Fruit fly (Drosophila melanogaster) whole organism, embryonic: Measurements from ENCODE around the gene Cyp313a1.

Source experiments
- CG10543 ChIP-seq: fragments of 200-800 bp; sonication (Bioruptor generic); optimal IDR thresholded peaks from 3 replicates; lab custom pipeline; 2017; ENCODE audit warnings: missing biosample characterization, mild to moderate bottlenecking, missing genetic modification characterization, moderate library complexity
- CG10654 ChIP-seq: fragments of 200-800 bp; sonication (Bioruptor generic); optimal IDR thresholded peaks from 2 replicates; lab custom pipeline; 2016; ENCODE audit warnings: missing biosample characterization, missing genetic modification characterization
- CG11398 ChIP-seq: fragments of 200-800 bp; sonication (Bioruptor generic); optimal IDR thresholded peaks from 2 replicates; lab custom pipeline; 2016; ENCODE audit warnings: missing biosample characterization, missing genetic modification characterization
- CG13123 ChIP-seq: fragments of 200-800 bp; sonication (Bioruptor generic); optimal IDR thresholded peaks from 2 replicates; lab custom pipeline; 2016; ENCODE audit warnings: missing biosample characterization, missing genetic modification characterization
- CG14965 ChIP-seq: fragments of 200-800 bp; sonication (Bioruptor generic); optimal IDR thresholded peaks from 2 replicates; lab custom pipeline; 2016; ENCODE audit warnings: missing biosample characterization, missing genetic modification characterization, borderline replicate concordance
- CG15601 ChIP-seq: fragments of 200-800 bp; sonication (Bioruptor generic); optimal IDR thresholded peaks from 3 replicates; lab custom pipeline; 2019; ENCODE audit warnings: missing biosample characterization, mild to moderate bottlenecking, missing genetic modification characterization, moderate library complexity
- CG16779 ChIP-seq: fragments of 200-800 bp; sonication (Bioruptor generic); IDR thresholded peaks from 2 replicates; pipeline ENCODE4 v1.3.6; 2022; ENCODE audit warnings: missing biosample characterization, missing genetic modification characterization
- CG17186 ChIP-seq: fragments of 200-800 bp; sonication (Bioruptor generic); optimal IDR thresholded peaks from 3 replicates; lab custom pipeline; 2017; ENCODE audit warnings: missing biosample characterization, missing genetic modification reagents, missing genetic modification characterization
- CG17568 ChIP-seq: fragments of 200-800 bp; sonication (Bioruptor generic); optimal IDR thresholded peaks from 2 replicates; lab custom pipeline; 2018; ENCODE audit warnings: missing biosample characterization, mild to moderate bottlenecking, missing genetic modification characterization, moderate library complexity
- CG1832 ChIP-seq: fragments of 200-800 bp; sonication (Bioruptor generic); optimal IDR thresholded peaks from 2 replicates; lab custom pipeline; 2017; ENCODE audit warnings: missing biosample characterization, mild to moderate bottlenecking, missing genetic modification characterization, inconsistent platforms
- CG3163 ChIP-seq: fragments of 200-800 bp; sonication (Bioruptor generic); optimal IDR thresholded peaks from 3 replicates; lab custom pipeline; 2016; ENCODE audit warnings: missing biosample characterization, missing genetic modification characterization
- CG4328 ChIP-seq: fragments of 200-800 bp; sonication (Bioruptor generic); optimal IDR thresholded peaks from 3 replicates; lab custom pipeline; 2017; ENCODE audit warnings: missing biosample characterization, missing genetic modification reagents, missing genetic modification characterization
- CG5245 ChIP-seq: fragments of 200-800 bp; sonication (Bioruptor generic); optimal IDR thresholded peaks from 3 replicates; lab custom pipeline; 2016; ENCODE audit warnings: missing biosample characterization, missing genetic modification characterization
- CG5953 ChIP-seq: fragments of 200-800 bp; sonication (Bioruptor generic); IDR thresholded peaks from 2 replicates; pipeline ENCODE4 v1.3.6; 2022; ENCODE audit warnings: missing biosample characterization, missing genetic modification characterization
- CG9609 ChIP-seq: fragments of 200-800 bp; sonication (Bioruptor generic); optimal IDR thresholded peaks from 3 replicates; lab custom pipeline; 2016; ENCODE audit warnings: missing biosample characterization, missing genetic modification characterization
- Chrac-16 ChIP-seq: fragments of 200-800 bp; sonication (Bioruptor generic); optimal IDR thresholded peaks from 3 replicates; lab custom pipeline; 2016; ENCODE audit warnings: missing biosample characterization, missing genetic modification characterization
- Dip3 ChIP-seq: fragments of 200-800 bp; sonication (Bioruptor generic); optimal IDR thresholded peaks from 3 replicates; lab custom pipeline; 2016; ENCODE audit warnings: missing biosample characterization, missing genetic modification characterization
- Dll ChIP-seq: fragments of 200-800 bp; sonication (Bioruptor generic); IDR thresholded peaks from 4 replicates; pipeline ENCODE4 v1.3.6; 2022; ENCODE audit warnings: missing biosample characterization, missing genetic modification characterization; ENCODE audit not compliant: partially characterized antibody
- E2f1 ChIP-seq: fragments of 200-800 bp; sonication (Bioruptor generic); IDR thresholded peaks from 2 replicates; pipeline ENCODE4 v1.3.6; 2022; ENCODE audit warnings: missing biosample characterization, missing genetic modification characterization
- H2.0 ChIP-seq: fragments of 200-800 bp; sonication (Bioruptor generic); IDR thresholded peaks from 2 replicates; pipeline ENCODE4 v1.3.6; 2022; ENCODE audit warnings: missing biosample characterization, missing genetic modification characterization
- HLH3B ChIP-seq: fragments of 200-800 bp; sonication (Bioruptor generic); IDR thresholded peaks from 2 replicates; pipeline ENCODE4 v1.3.6; 2022; ENCODE audit warnings: missing biosample characterization, missing genetic modification characterization
- Hr39 ChIP-seq: fragments of >200 bp; optimal IDR thresholded peaks from 2 replicates; lab custom pipeline; 2017
- Lhr ChIP-seq: fragments of 200-800 bp; sonication (Bioruptor generic); optimal IDR thresholded peaks from 3 replicates; lab custom pipeline; 2017; ENCODE audit warnings: mild to moderate bottlenecking, missing biosample characterization, missing genetic modification reagents, missing genetic modification characterization
- Meics ChIP-seq: fragments of 200-800 bp; sonication (Bioruptor generic); optimal IDR thresholded peaks from 2 replicates; lab custom pipeline; 2017; ENCODE audit warnings: missing biosample characterization, mild to moderate bottlenecking, missing genetic modification characterization
- Mes4 ChIP-seq: fragments of 200-800 bp; sonication (Bioruptor generic); optimal IDR thresholded peaks from 2 replicates; lab custom pipeline; 2016; ENCODE audit warnings: missing biosample characterization, missing genetic modification characterization
- Oaz ChIP-seq: fragments of 200-800 bp; sonication (Bioruptor generic); IDR thresholded peaks from 2 replicates; pipeline ENCODE4 v1.3.6; 2022; ENCODE audit warnings: missing biosample characterization, missing genetic modification characterization
- Rfx ChIP-seq: fragments of 200-800 bp; sonication (Bioruptor generic); IDR thresholded peaks from 2 replicates; pipeline ENCODE4 v1.3.6; 2022; ENCODE audit warnings: missing biosample characterization, missing genetic modification characterization
- Rx ChIP-seq: fragments of 200-800 bp; sonication (Bioruptor generic); IDR thresholded peaks from 2 replicates; pipeline ENCODE4 v1.3.6; 2022; ENCODE audit warnings: missing biosample characterization, missing genetic modification characterization
- Sry-δ ChIP-seq: fragments of 200-800 bp; sonication (Bioruptor generic); optimal IDR thresholded peaks from 2 replicates; lab custom pipeline; 2016; ENCODE audit warnings: missing biosample characterization, missing genetic modification characterization
- Ssrp ChIP-seq: fragments of 200-800 bp; sonication (Bioruptor generic); optimal IDR thresholded peaks from 2 replicates; lab custom pipeline; 2018; ENCODE audit warnings: missing biosample characterization, mild to moderate bottlenecking, missing genetic modification characterization, moderate library complexity
- Stat92E ChIP-seq, 3 experiments: fragments of >200 bp in 2 of 3; fragments of 200-800 bp in 1 of 3; sonication (Bioruptor generic) in 1 of 3; optimal IDR thresholded peaks; 2 replicates each; lab custom pipeline; 2017 to 2019; ENCODE audit warnings: missing biosample characterization in 3 of 3, missing genetic modification characterization in 3 of 3, mild to moderate bottlenecking in 1 of 3, moderate library complexity in 1 of 3
- ab ChIP-seq: fragments of 200-800 bp; sonication (Bioruptor generic); optimal IDR thresholded peaks from 2 replicates; lab custom pipeline; 2016; ENCODE audit warnings: missing biosample characterization, missing genetic modification characterization
- ase ChIP-seq: fragments of 200-800 bp; sonication (Bioruptor generic); IDR thresholded peaks from 3 replicates; pipeline ENCODE4 v1.3.6; 2022; ENCODE audit warnings: missing biosample characterization, missing genetic modification characterization
- ash1 ChIP-seq: fragments of 200-800 bp; sonication (Bioruptor generic); optimal IDR thresholded peaks from 2 replicates; lab custom pipeline; 2018; ENCODE audit warnings: missing biosample characterization, mild to moderate bottlenecking, missing genetic modification characterization
- bab2 ChIP-seq: fragments of 200-800 bp; sonication (Bioruptor generic); optimal IDR thresholded peaks from 2 replicates; lab custom pipeline; 2016; ENCODE audit warnings: missing biosample characterization, missing genetic modification characterization
- chif ChIP-seq, 2 experiments: fragments of 200-800 bp; sonication (Bioruptor generic); optimal IDR thresholded peaks; 3 replicates each; lab custom pipeline; 2016; ENCODE audit warnings: missing biosample characterization in 2 of 2, missing genetic modification characterization in 2 of 2
- ci ChIP-seq: fragments of 200-800 bp; sonication (Bioruptor generic); IDR thresholded peaks from 3 replicates; pipeline ENCODE4 v1.3.6; 2022; ENCODE audit warnings: missing biosample characterization, missing genetic modification characterization
- en ChIP-seq: fragments of 200-800 bp; sonication (Bioruptor generic); optimal IDR thresholded peaks from 2 replicates; lab custom pipeline; 2016; ENCODE audit warnings: missing biosample characterization, missing genetic modification characterization
- fd3F ChIP-seq: fragments of 200-800 bp; sonication (Bioruptor generic); optimal IDR thresholded peaks from 2 replicates; lab custom pipeline; 2018; ENCODE audit warnings: missing biosample characterization, mild to moderate bottlenecking, missing genetic modification characterization, moderate library complexity
- gce ChIP-seq: fragments of 200-800 bp; sonication (Bioruptor generic); IDR thresholded peaks from 3 replicates; pipeline ENCODE4 v1.3.6; 2022; ENCODE audit warnings: missing biosample characterization, missing genetic modification characterization
- hkb ChIP-seq, 2 experiments: fragments of 200-800 bp in 1 of 2; fragments of >200 bp in 1 of 2; sonication (Bioruptor generic) in 1 of 2; IDR thresholded peaks in 1 of 2; optimal IDR thresholded peaks in 1 of 2; 2 replicates each; pipeline versions ENCODE4 v1.3.6 to Lab custom; 2017 to 2022; ENCODE audit warnings: missing biosample characterization in 1 of 2, missing genetic modification characterization in 1 of 2
- knrl ChIP-seq: fragments of 200-800 bp; sonication (Bioruptor generic); IDR thresholded peaks from 3 replicates; pipeline ENCODE4 v1.3.6; 2022; ENCODE audit warnings: missing biosample characterization, missing genetic modification characterization; ENCODE audit not compliant: partially characterized antibody
- luna ChIP-seq: fragments of 200-800 bp; sonication (Bioruptor generic); optimal IDR thresholded peaks from 2 replicates; lab custom pipeline; 2016; ENCODE audit warnings: missing biosample characterization, missing genetic modification characterization
- nerfin-2 ChIP-seq: fragments of 200-800 bp; sonication (Bioruptor generic); IDR thresholded peaks from 2 replicates; pipeline ENCODE4 v1.3.6; 2022; ENCODE audit warnings: missing biosample characterization, missing genetic modification characterization; ENCODE audit not compliant: partially characterized antibody
- pan ChIP-seq, 4 experiments: fragments of >200 bp in 3 of 4; fragments of 200-800 bp in 1 of 4; sonication (Bioruptor generic) in 1 of 4; optimal IDR thresholded peaks in 3 of 4; IDR thresholded peaks in 1 of 4; 2 replicates each; pipeline versions ENCODE4 v1.3.6 to Lab custom; 2017 to 2022; ENCODE audit warnings: missing biosample characterization in 2 of 4, missing genetic modification characterization in 2 of 4, mixed read lengths in 1 of 4
- pho ChIP-seq: fragments of 200-800 bp; sonication (Bioruptor generic); optimal IDR thresholded peaks from 2 replicates; lab custom pipeline; 2016; ENCODE audit warnings: missing biosample characterization, missing genetic modification characterization
- pita ChIP-seq: fragments of 200-800 bp; sonication (Bioruptor generic); optimal IDR thresholded peaks from 2 replicates; lab custom pipeline; 2017; ENCODE audit warnings: missing biosample characterization, mild to moderate bottlenecking, missing genetic modification characterization
- pnt ChIP-seq: fragments of 200-800 bp; sonication (Bioruptor generic); optimal IDR thresholded peaks from 3 replicates; lab custom pipeline; 2016; ENCODE audit warnings: missing biosample characterization, missing genetic modification characterization
- sna ChIP-seq: fragments of 200-800 bp; sonication (Bioruptor generic); IDR thresholded peaks from 2 replicates; pipeline ENCODE4 v1.3.6; 2022; ENCODE audit warnings: missing biosample characterization, missing genetic modification characterization; ENCODE audit not compliant: partially characterized antibody
- vfl ChIP-seq: fragments of 200-800 bp; sonication (Bioruptor generic); optimal IDR thresholded peaks from 2 replicates; lab custom pipeline; 2016; ENCODE audit warnings: missing biosample characterization, missing genetic modification characterization

The Cyp313a1 gene

DNA sequence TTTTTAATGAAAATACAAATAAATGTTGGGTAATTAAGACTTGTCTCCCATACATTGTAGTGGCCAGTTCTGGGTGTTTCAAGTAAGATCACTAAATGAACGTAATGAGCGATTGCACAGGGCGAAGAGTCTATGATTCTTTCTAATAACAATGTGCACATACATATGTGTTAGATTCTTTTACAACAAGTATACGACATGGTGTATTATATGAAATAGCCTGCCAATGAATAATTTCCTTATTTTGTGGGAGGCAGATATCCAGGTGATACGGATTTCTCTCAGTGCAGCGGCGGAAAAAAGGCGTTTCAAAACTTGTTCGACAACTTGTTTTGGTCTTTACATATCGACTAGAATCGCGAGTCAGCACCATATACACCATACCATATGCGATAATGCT, 47.3 kb upstream of the Cyp313a1 start (continued):
- TF ChIP-seq pnt, result peak; percentile 52
- peak; percentile 8 to 44 for TF ChIP-seq chif (GFP tag; optimal IDR thresholded peaks at IDR 0.05; lab: Kevin White, UChicago)
- no peak for TF ChIP-seq pan (optimal IDR thresholded peaks at IDR 0.05; lab: Kevin White, UChicago)
- peak in 1 of 2 experiments; percentile 77 for TF ChIP-seq pan (GFP tag; optimal IDR thresholded peaks at IDR 0.05 in 1 of 2, IDR thresholded peaks at IDR 0.05 in 1 of 2)
- TF ChIP-seq CG5953 (GFP tag; lab: Robert Waterston, UW), result 0 out of 2 replicates have a peak, but pooled peaks have one; percentile 25
- TF ChIP-seq gce (GFP tag; lab: Robert Waterston, UW), result no peak
- TF ChIP-seq ash1 (GFP tag; lab: Kevin White, UChicago), result no peak
- no peak for TF ChIP-seq CG17186 (GFP tag; lab: Kevin White, UChicago)
- TF ChIP-seq Meics (GFP tag; lab: Kevin White, UChicago), result peak; percentile 59
- TF ChIP-seq H2.0 (GFP tag; lab: Robert Waterston, UW), result peak; percentile 46
- no peak for TF ChIP-seq CG15601 (tag; lab: Kevin White, UChicago)
- TF ChIP-seq CG13123 (GFP tag; lab: Kevin White, UChicago), result no peak
- peak; percentile 25 for TF ChIP-seq fd3F
- peak; percentile 67 for TF ChIP-seq bab2 (GFP tag; lab: Kevin White, UChicago)
- TF ChIP-seq ci (GFP tag; lab: Robert Waterston, UW), result peak; percentile 62; the same call in 2 of the 3 replicates
- TF ChIP-seq Dll (GFP tag; lab: Robert Waterston, UW), result no peak
- TF ChIP-seq Ssrp (tag; lab: Kevin White, UChicago), result peak; percentile 5
- no peak for TF ChIP-seq Hr39 (lab: Kevin White, UChicago)
- TF ChIP-seq HLH3B (GFP tag; lab: Robert Waterston, UW), result peak; percentile 42
- no peak for TF ChIP-seq CG3163 (GFP tag; lab: Kevin White, UChicago)
- TF ChIP-seq knrl (GFP tag; lab: Robert Waterston, UW), result no peak
- no peak for TF ChIP-seq sna (GFP tag; lab: Robert Waterston, UW)
- TF ChIP-seq pita (GFP tag; lab: Kevin White, UChicago), result no peak
- peak; percentile 4 for TF ChIP-seq CG17568
- TF ChIP-seq Rx (GFP tag; lab: Robert Waterston, UW), result no peak
- TF ChIP-seq CG1832 (GFP tag; lab: Kevin White, UChicago), result no peak
- no peak for TF ChIP-seq CG11398
- TF ChIP-seq CG4328, result no peak
- TF ChIP-seq vfl (GFP tag; lab: Kevin White, UChicago), result peak; percentile 39
- TF ChIP-seq Dip3 (GFP tag; lab: Kevin White, UChicago), result peak; percentile 33
- TF ChIP-seq CG10543 (GFP tag; lab: Kevin White, UChicago), result no peak
- TF ChIP-seq Lhr, result no peak
- TF ChIP-seq nerfin-2 (GFP tag; lab: Robert Waterston, UW), result no peak
- peak; percentile 29 for TF ChIP-seq CG10654 (GFP tag; lab: Kevin White, UChicago)
- peak; percentile 42 for TF ChIP-seq ab (GFP tag; lab: Kevin White, UChicago)
- TF ChIP-seq CG9609, result peak; percentile 60
- TF ChIP-seq pho, result peak; percentile 41
- peak; percentile 16 for TF ChIP-seq luna (GFP tag; lab: Kevin White, UChicago)
- peak; percentile 44 for TF ChIP-seq en
- TF ChIP-seq E2f1 (GFP tag; lab: Robert Waterston, UW), result peak; percentile 26; the same call in 1 of the 2 replicates
- TF ChIP-seq ase (GFP tag; lab: Robert Waterston, UW), result 0 out of 3 replicates have a peak, but pooled peaks have one; percentile 33
- 0 out of 2 replicates have a peak, but pooled peaks have one; percentile 37 for TF ChIP-seq CG16779 (GFP tag; lab: Robert Waterston, UW)
- no peak for TF ChIP-seq hkb (optimal IDR thresholded peaks at IDR 0.05; lab: Kevin White, UChicago)
- TF ChIP-seq hkb (GFP tag; IDR thresholded peaks at IDR 0.05; lab: Robert Waterston, UW), result no peak
- TF ChIP-seq CG14965 (GFP tag; lab: Kevin White, UChicago), result no peak
- TF ChIP-seq Chrac-16 (GFP tag; lab: Kevin White, UChicago), result peak; percentile 48
- TF ChIP-seq Rfx (GFP tag; lab: Robert Waterston, UW), result peak; percentile 87
- peak; percentile 4 for TF ChIP-seq CG5245 (GFP tag; lab: Kevin White, UChicago)
- TF ChIP-seq Stat92E (GFP tag; optimal IDR thresholded peaks at IDR 0.05; lab: Kevin White, UChicago), result no peak
- peak; percentile 12 for TF ChIP-seq Sry-δ (GFP tag; lab: Kevin White, UChicago)
- TF ChIP-seq Oaz (GFP tag; lab: Robert Waterston, UW), result no peak
- TF ChIP-seq Mes4 (GFP tag; lab: Kevin White, UChicago), result no peak
